Fruit fly (Drosophila melanogaster) whole organism, pupa: ENCODE measurements around the gene CG31109.
A peak's percentile ranks its signal among the peaks of the same experiment; 100 is the strongest.

Experiments
- CG10348 ChIP-seq: fragments of 200-800 bp; sonication (Bioruptor generic); IDR thresholded peaks from 2 replicates; pipeline ENCODE4 v1.3.6; 2022; ENCODE audit warnings: missing biosample characterization, missing genetic modification characterization
- CG12605 ChIP-seq: fragments of 200-800 bp; sonication (Bioruptor generic); IDR thresholded peaks from 2 replicates; pipeline ENCODE4 v1.3.6; 2022; ENCODE audit warnings: missing biosample characterization, missing genetic modification characterization
- CG13204 ChIP-seq: fragments of 200-800 bp; sonication (Bioruptor generic); optimal IDR thresholded peaks from 2 replicates; lab custom pipeline; 2018; ENCODE audit warnings: missing biosample characterization, mild to moderate bottlenecking, missing genetic modification characterization, moderate library complexity
- CG14655 ChIP-seq: fragments of 200-800 bp; sonication (Bioruptor generic); optimal IDR thresholded peaks from 3 replicates; lab custom pipeline; 2017; ENCODE audit warnings: mild to moderate bottlenecking, missing biosample characterization, missing genetic modification reagents, missing genetic modification characterization
- CG15710 ChIP-seq: fragments of 200-800 bp; sonication (Bioruptor generic); optimal IDR thresholded peaks from 2 replicates; lab custom pipeline; 2018; ENCODE audit warnings: missing biosample characterization, mild to moderate bottlenecking, missing genetic modification characterization, moderate library complexity
- CG17806 ChIP-seq: fragments of 200-800 bp; sonication (Bioruptor generic); optimal IDR thresholded peaks from 2 replicates; lab custom pipeline; 2018; ENCODE audit warnings: missing biosample characterization, mild to moderate bottlenecking, missing genetic modification characterization, moderate library complexity
- CG32121 ChIP-seq: fragments of 200-800 bp; sonication (Bioruptor generic); IDR thresholded peaks from 2 replicates; pipeline ENCODE4 v1.3.6; 2022; ENCODE audit warnings: missing biosample characterization, missing genetic modification characterization
- CG34367 ChIP-seq: fragments of 200-800 bp; sonication (Bioruptor generic); optimal IDR thresholded peaks from 2 replicates; lab custom pipeline; 2018; ENCODE audit warnings: missing biosample characterization, mild to moderate bottlenecking, missing genetic modification characterization
- CG4496 ChIP-seq: fragments of 200-800 bp; sonication (Bioruptor generic); IDR thresholded peaks from 3 replicates; pipeline ENCODE4 v1.3.6; 2022; ENCODE audit warnings: missing biosample characterization, missing genetic modification characterization
- CG8159 ChIP-seq: fragments of 200-800 bp; sonication (Bioruptor generic); optimal IDR thresholded peaks from 3 replicates; lab custom pipeline; 2018; ENCODE audit warnings: missing biosample characterization, mild to moderate bottlenecking, missing genetic modification characterization, moderate library complexity
- CG8301 ChIP-seq: fragments of 200-800 bp; sonication (Bioruptor generic); optimal IDR thresholded peaks from 2 replicates; lab custom pipeline; 2018; ENCODE audit warnings: missing biosample characterization, mild to moderate bottlenecking, missing genetic modification characterization
- CG9948 ChIP-seq: fragments of 200-800 bp; sonication (Bioruptor generic); optimal IDR thresholded peaks from 2 replicates; lab custom pipeline; 2018; ENCODE audit warnings: missing biosample characterization, mild to moderate bottlenecking, missing genetic modification characterization, moderate library complexity
- D1 ChIP-seq: fragments of 200-800 bp; sonication (Bioruptor generic); optimal IDR thresholded peaks from 2 replicates; lab custom pipeline; 2018; ENCODE audit warnings: missing biosample characterization, mild to moderate bottlenecking, missing genetic modification characterization, moderate library complexity
- EcR ChIP-seq: fragments of 200-800 bp; sonication (Bioruptor generic); optimal IDR thresholded peaks from 3 replicates; lab custom pipeline; 2019; ENCODE audit warnings: missing biosample characterization, missing genetic modification characterization, mild to moderate bottlenecking, moderate library complexity, missing genetic modification reagents
- Ets98B ChIP-seq: fragments of 200-800 bp; sonication (Bioruptor generic); IDR thresholded peaks from 2 replicates; pipeline ENCODE4 v1.3.6; 2022; ENCODE audit warnings: missing biosample characterization, missing genetic modification characterization
- Pif1A ChIP-seq: fragments of 200-800 bp; sonication (Bioruptor generic); optimal IDR thresholded peaks from 3 replicates; lab custom pipeline; 2016; ENCODE audit warnings: missing biosample characterization, missing genetic modification characterization
- Pif1B ChIP-seq: fragments of 200-800 bp; sonication (Bioruptor generic); optimal IDR thresholded peaks from 3 replicates; lab custom pipeline; 2016; ENCODE audit warnings: missing biosample characterization, missing genetic modification characterization
- Snoo ChIP-seq: fragments of 200-800 bp; sonication (Bioruptor generic); optimal IDR thresholded peaks from 3 replicates; lab custom pipeline; 2017; ENCODE audit warnings: missing biosample characterization, mild to moderate bottlenecking, missing genetic modification characterization, inconsistent platforms
- fd96Ca ChIP-seq: fragments of 200-800 bp; sonication (Bioruptor generic); IDR thresholded peaks from 3 replicates; pipeline ENCODE4 v1.3.6; 2022; ENCODE audit warnings: missing biosample characterization, missing genetic modification characterization
- gl ChIP-seq: fragments of 200-800 bp; sonication (Bioruptor generic); optimal IDR thresholded peaks from 2 replicates; lab custom pipeline; 2018; ENCODE audit warnings: missing biosample characterization, mild to moderate bottlenecking, missing genetic modification characterization
- rn ChIP-seq: fragments of 200-800 bp; sonication (Bioruptor generic); IDR thresholded peaks from 2 replicates; pipeline ENCODE4 v1.3.6; 2022; ENCODE audit warnings: missing biosample characterization, missing genetic modification characterization

CG31109 gene

DNA sequence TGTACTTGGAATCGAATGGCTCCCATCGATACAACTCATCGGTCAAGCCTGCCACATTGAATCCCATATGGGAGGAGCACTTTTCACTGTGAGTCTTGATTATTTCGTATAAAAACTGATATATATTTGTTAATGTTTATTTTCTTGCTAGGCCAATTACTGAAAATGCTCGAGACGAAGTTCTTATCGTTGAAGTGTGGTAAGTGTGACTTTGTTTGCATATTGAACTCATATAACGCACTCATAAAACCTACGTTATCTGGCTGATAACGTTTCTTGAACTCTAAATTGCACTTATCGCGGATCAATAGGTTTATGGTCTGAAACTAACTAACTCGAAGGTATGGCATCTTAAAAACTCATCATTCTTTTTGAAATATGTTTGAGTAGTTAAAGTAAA lies 6.0 kb upstream of the CG31109 start:
- no peak for TF ChIP-seq CG34367
- no peak for TF ChIP-seq EcR (GFP tag; lab: Kevin White, UChicago)
- TF ChIP-seq CG9948 (tag; lab: Kevin White, UChicago), result no peak

DNA sequence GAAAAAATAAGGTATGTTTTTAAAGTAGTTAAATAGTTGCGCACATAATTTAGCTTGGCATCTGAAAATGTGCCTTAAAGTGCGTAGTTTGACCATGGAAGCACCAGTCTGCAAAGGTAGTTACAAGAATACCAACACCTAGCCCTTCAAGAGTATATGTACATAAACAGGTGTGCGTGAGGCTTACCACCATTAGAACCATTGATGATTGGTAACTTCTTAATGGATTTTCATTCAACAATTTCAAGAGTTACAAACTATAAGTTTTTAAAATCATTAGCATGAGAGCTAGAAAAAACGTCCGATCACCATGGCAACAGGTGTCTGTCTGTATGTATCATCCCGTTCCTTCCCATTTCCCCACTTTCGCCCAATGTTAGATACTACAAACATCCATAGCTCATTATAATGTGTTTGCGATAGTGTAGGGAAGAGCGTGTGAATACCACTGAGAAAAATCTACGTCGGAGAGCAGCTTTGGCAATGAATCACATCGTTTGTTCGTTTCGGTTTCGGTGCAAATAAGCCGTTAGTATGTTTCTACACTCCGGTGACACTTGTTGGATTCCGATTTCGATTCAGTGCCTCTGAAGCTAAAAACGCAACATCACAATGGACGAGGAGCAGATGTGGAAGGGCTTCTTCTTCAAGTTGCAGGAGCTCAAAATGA lies 2.2 kb upstream of the CG31109 start:
- no peak for TF ChIP-seq gl (tag; lab: Kevin White, UChicago)
- TF ChIP-seq CG8159, result no peak
- no peak for TF ChIP-seq Pif1B (GFP tag; lab: Kevin White, UChicago)
- TF ChIP-seq CG13204 (GFP tag; lab: Kevin White, UChicago), result no peak
- TF ChIP-seq D1 (tag; lab: Kevin White, UChicago), result no peak
- no peak for TF ChIP-seq fd96Ca
- TF ChIP-seq Snoo, result no peak
- no peak for TF ChIP-seq Pif1A
- TF ChIP-seq CG9948 (tag; lab: Kevin White, UChicago), result no peak
- no peak for TF ChIP-seq CG10348 (GFP tag; lab: Robert Waterston, UW)
- no peak for TF ChIP-seq CG32121 (GFP tag; lab: Robert Waterston, UW)

DNA sequence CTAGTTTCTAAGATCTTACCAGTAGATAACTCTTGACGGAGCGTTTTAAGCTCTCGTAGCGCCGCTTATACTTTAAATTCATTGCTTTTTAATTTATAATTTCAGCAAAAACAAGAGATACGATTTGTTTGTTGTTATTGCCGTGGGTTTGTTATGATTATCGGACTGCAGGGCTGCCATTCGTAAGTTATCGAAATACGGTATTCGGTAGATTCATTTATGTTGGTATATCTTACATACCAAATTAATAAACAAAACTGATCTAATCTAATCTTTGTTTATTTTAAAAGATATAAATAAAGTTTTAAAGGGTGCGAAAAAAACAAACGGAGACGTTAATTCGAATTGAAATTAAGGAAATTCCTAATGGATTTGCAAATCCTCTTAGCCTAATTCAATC lies 1.6 kb upstream of the CG31109 start, which contains the start of the genes CG31111 and stac:
TSS of gene CG31111 (minus strand) at position 162 of the 400 bp plus-strand sequence.
TSS of gene stac (plus strand) at position 271 of the 400 bp plus-strand sequence.
- TF ChIP-seq CG9948 (tag; lab: Kevin White, UChicago) (no peak), CG13204 (GFP tag; lab: Kevin White, UChicago) (no peak), Snoo (no peak), Ets98B (GFP tag; lab: Robert Waterston, UW) (no peak), CG4496 (GFP tag; lab: Robert Waterston, UW) (no peak), CG34367 (no peak), CG14655 (no peak), CG17806 (no peak), fd96Ca (no peak), CG15710 (tag; lab: Kevin White, UChicago) (no peak), gl (tag; lab: Kevin White, UChicago) (no peak), Pif1A (no peak), EcR (GFP tag; lab: Kevin White, UChicago) (no peak), CG12605 (no peak)

DNA sequence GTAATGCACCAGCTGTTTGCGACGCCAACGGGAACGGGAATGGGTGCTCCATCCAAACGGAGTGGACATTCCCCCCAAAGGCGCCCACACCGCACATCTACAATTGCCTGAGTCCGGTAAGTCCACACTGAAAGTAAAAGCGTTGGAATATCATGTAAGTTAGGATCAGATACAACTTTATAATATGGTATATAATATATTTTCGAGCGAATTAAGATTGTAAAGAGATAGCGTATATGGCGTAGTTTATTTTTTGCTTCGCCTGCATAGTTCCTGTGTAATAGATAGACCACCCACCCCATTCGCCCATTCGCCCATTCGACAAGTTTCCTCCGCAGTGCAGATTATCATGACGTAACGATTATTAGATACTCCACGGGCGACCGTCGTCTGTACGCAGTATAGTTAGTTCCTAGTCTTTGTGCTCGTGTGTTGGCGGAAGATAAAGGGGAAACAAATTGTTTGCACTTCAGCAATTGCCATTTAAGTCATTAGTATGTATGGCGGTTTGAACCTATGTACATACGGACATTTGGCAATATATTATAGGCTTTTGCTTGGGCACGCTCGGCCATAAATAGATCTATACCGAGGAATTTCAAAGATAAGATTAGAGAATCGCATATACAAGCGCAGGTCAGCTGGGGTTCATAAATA lies 2.9 kb downstream of the CG31109 start:
- TF ChIP-seq Snoo, result no peak
- TF ChIP-seq D1 (tag; lab: Kevin White, UChicago), result no peak
- no peak for TF ChIP-seq fd96Ca
- peak; percentile 73 for TF ChIP-seq CG32121 (GFP tag; lab: Robert Waterston, UW)
- TF ChIP-seq CG12605, result no peak
- TF ChIP-seq CG10348 (GFP tag; lab: Robert Waterston, UW), result no peak
- no peak for TF ChIP-seq CG14655
- TF ChIP-seq CG34367, result no peak
- peak; percentile 27 for TF ChIP-seq Pif1B (GFP tag; lab: Kevin White, UChicago)
- no peak for TF ChIP-seq CG13204 (GFP tag; lab: Kevin White, UChicago)
- TF ChIP-seq CG8301, result peak; percentile 56
- no peak for TF ChIP-seq CG15710 (tag; lab: Kevin White, UChicago)
- TF ChIP-seq CG8159, result no peak
- peak; percentile 72; the same call in 2 of the 3 replicates for TF ChIP-seq CG4496 (GFP tag; lab: Robert Waterston, UW)
- TF ChIP-seq Pif1A, result no peak
- peak; percentile 80 for TF ChIP-seq Ets98B (GFP tag; lab: Robert Waterston, UW)
- no peak for TF ChIP-seq rn (GFP tag; lab: Robert Waterston, UW)
- TF ChIP-seq CG9948 (tag; lab: Kevin White, UChicago), result no peak
- TF ChIP-seq CG17806, result no peak
- no peak for TF ChIP-seq EcR (GFP tag; lab: Kevin White, UChicago)
- TF ChIP-seq gl (tag; lab: Kevin White, UChicago), result no peak

DNA sequence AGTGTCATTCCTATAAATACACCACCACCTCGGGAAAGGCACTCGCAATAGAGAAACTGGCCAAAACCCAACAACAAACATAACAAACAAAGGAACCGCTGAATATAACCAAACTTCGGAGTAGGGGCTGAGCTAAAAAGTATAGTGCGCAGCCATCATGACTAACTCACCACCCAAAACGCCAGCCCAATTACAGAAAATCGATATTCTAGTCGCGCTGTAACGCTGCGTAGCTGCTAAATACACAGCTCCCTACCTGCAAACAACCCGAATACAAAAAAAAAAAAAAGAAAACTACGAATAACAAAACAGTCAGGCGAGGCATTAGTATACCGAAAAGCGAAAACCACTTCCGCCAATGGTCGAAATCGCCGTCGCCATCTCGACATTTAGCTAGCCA lies 3.8 kb downstream of the CG31109 start:
- no peak for TF ChIP-seq CG12605
- no peak for TF ChIP-seq CG13204 (GFP tag; lab: Kevin White, UChicago)

DNA sequence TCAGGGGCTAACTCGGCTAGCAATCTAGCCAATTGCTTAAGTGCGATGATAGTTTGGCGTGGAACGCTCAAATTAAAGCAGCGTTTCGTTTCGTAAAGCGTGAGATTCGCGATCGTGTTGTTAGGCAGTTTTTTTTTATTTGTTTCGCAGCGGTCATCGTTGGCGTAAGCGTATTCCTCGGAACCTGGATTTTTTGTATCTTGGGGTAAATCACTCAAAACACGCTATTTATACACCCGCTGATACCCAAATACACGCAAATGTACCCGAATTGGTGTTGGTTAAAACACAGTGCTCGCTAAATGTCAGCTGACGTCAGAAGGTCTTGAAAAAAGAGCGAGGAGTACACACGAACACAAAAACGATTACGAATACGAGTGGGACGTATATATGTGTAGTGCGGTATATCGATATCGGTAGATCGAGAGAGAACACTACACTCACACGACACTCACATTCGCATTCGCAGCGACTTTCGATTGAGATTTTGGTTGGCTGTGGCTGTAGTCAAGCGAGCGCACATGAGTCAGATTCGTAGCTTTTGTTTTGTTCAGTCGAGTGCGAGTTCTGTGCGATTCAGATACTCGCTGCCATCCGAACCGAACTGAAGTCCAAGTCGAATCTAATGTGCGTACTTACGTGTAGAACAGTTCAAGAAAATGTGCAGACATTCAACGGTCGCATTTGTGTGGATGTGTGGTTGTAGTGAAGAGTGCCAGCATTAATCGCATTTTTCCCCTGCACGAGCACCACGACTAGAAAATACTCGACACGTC lies 4.5 kb downstream of the CG31109 start:
- peak; percentile 72 for TF ChIP-seq EcR (GFP tag; lab: Kevin White, UChicago)
- peak; percentile 11 for TF ChIP-seq CG15710 (tag; lab: Kevin White, UChicago)
- peak; percentile 13 for TF ChIP-seq CG17806
- TF ChIP-seq CG9948 (tag; lab: Kevin White, UChicago), result no peak
- peak; percentile 59 for TF ChIP-seq Pif1B (GFP tag; lab: Kevin White, UChicago)
- TF ChIP-seq gl (tag; lab: Kevin White, UChicago), result peak; percentile 44
- no peak for TF ChIP-seq rn (GFP tag; lab: Robert Waterston, UW)
- peak; percentile 39 for TF ChIP-seq Snoo
- peak; percentile 5 for TF ChIP-seq CG8301
- TF ChIP-seq, all 21 proteins: peak for 7
